Worm (Caenorhabditis elegans): ENCODE results near the gene ZK836.3.
A peak's percentile ranks its signal among the peaks of the same experiment; 100 is the strongest.

ce11 chrV:12158377-12158776, 37.4 kb downstream of the ZK836.3 start:
- no peak for TF ChIP-seq ama-1 (optimal IDR thresholded peaks at IDR 0.05)
- TF ChIP-seq ztf-11 (tag; optimal IDR thresholded peaks at IDR 0.05): no peak
- TF ChIP-seq dpl-1 (GFP tag; optimal IDR thresholded peaks at IDR 0.05): no peak
- TF ChIP-seq tlp-1 (tag; optimal IDR thresholded peaks at IDR 0.05): no peak
- no peak for TF ChIP-seq pag-3 (tag; optimal IDR thresholded peaks at IDR 0.05; ENCODE audit: borderline replicate concordance, insufficient read depth)
- no peak for TF ChIP-seq nhr-76 (tag; optimal IDR thresholded peaks at IDR 0.05)
- no peak for TF ChIP-seq jun-1 (tag; optimal IDR thresholded peaks at IDR 0.05)
- TF ChIP-seq unc-62 (GFP tag; optimal IDR thresholded peaks at IDR 0.05): no peak
- TF ChIP-seq snu-23 (GFP tag; optimal IDR thresholded peaks at IDR 0.05): peak; percentile 8
- no peak for TF ChIP-seq nhr-237 (tag; optimal IDR thresholded peaks at IDR 0.05)

Data from whole organism, L1 larva.